Worm (Caenorhabditis elegans) whole organism, L4/young adult: ENCODE results near the gene tin-9.2.

Source experiments
- dao-5 ChIP-seq: sonication (generic microtip); optimal IDR thresholded peaks from 2 replicates; lab custom pipeline; 2016; ENCODE audit warnings: missing genotype, missing genetic modification characterization, moderate library complexity, missing compliant biosample characterization
- him-1 ChIP-seq: sonication (generic microtip); optimal IDR thresholded peaks from 2 replicates; lab custom pipeline; 2016; ENCODE audit warnings: missing genotype, missing genetic modification reagents, missing genetic modification characterization, missing compliant biosample characterization

ce11 chrIV:13127720-13128119 is 28.9 kb downstream of the tin-9.2 start:
- TF ChIP-seq him-1 (tag; lab: Kevin White, UChicago) (no peak), dao-5 (no peak)
